Fruit fly (Drosophila melanogaster): ENCODE data around the gene ppk28.

Gene ppk28

DNA sequence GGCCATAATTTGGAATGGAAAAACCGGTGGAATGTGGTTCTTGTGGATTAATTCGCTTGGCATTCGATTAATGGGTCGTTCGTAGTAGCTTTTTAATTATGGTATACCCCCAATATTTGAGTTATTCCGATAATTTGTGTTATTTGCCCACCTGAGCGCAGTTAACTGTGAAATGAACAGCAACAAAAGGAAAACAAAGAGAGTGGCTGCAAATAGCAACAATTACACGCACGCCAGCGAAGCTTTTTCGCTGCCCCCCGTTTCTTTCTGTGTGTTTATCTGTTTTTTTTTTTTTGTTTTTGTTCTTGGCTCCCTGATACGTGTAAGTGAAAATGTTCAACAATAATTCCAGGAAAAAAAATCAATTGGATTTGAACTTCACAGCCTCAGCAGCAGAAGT, 6.0 kb upstream of the ppk28 start (continued):
- no peak for TF ChIP-seq CG42726 (GFP tag; IDR thresholded peaks at IDR 0.05; ENCODE audit: partially characterized antibody)
- TF ChIP-seq NC2α (GFP tag; optimal IDR thresholded peaks at IDR 0.05), result no peak
- no peak for TF ChIP-seq Sry-δ (GFP tag; optimal IDR thresholded peaks at IDR 0.05)
- no peak for TF ChIP-seq CG8281 (tag; optimal IDR thresholded peaks at IDR 0.05)
- TF ChIP-seq Xbp1 (GFP tag; optimal IDR thresholded peaks at IDR 0.05), result no peak
- TF ChIP-seq al (GFP tag; IDR thresholded peaks at IDR 0.05), result no peak
- no peak for TF ChIP-seq CG2116 (GFP tag; optimal IDR thresholded peaks at IDR 0.05)
- no peak for TF ChIP-seq CG1602 (GFP tag; optimal IDR thresholded peaks at IDR 0.05)

DNA sequence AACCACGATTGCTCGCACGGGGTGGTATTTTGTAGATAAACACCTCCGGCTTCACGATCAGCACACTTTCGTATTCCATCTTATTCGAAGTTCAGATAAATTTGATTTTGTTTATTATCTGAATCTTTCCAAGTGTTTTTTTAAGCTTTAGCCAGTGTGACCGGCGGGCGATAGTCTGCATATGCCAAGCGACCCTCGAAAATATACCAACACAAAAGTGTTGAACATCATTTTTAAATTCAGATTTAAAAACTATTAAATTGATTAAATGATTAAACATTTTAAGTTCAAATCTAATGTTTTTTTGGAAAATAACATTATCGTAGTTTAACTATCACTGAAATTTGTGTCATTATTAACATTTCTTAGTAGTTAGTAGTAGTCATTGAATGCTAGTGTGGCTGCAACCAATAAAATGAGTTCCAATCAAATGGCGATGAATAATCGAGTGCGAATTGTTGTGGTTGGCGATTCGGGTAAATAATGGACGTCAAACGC, 5.3 kb upstream of the ppk28 start, which contains the start of the genes CG9132 and CG4789:
TSS of gene CG9132 (minus strand) at position 181 of the 498 bp plus-strand sequence.
TSS of gene CG4789 (plus strand) at position 401 of the 498 bp plus-strand sequence.
- peak; percentile 24; the same call in 1 of the 2 replicates for TF ChIP-seq Scr (GFP tag; IDR thresholded peaks at IDR 0.05; ENCODE audit: partially characterized antibody)
- no peak for TF ChIP-seq hkb (optimal IDR thresholded peaks at IDR 0.05)
- TF ChIP-seq hkb (GFP tag; IDR thresholded peaks at IDR 0.05), result no peak
- TF ChIP-seq CG11696 (GFP tag; IDR thresholded peaks at IDR 0.05), result no peak
- TF ChIP-seq lab (GFP tag; optimal IDR thresholded peaks at IDR 0.05), result no peak
- TF ChIP-seq pzg (GFP tag; optimal IDR thresholded peaks at IDR 0.05), result peak; percentile 48
- peak; percentile 30 for TF ChIP-seq CG15514 (GFP tag; optimal IDR thresholded peaks at IDR 0.05)
- peak; percentile 43; the same call in 1 of the 2 replicates for TF ChIP-seq CG13287 (GFP tag; IDR thresholded peaks at IDR 0.05; ENCODE audit: partially characterized antibody)
- peak; percentile 8 for TF ChIP-seq Sry-δ (GFP tag; optimal IDR thresholded peaks at IDR 0.05)
- TF ChIP-seq CG2712 (tag; optimal IDR thresholded peaks at IDR 0.05), result peak; percentile 11
- no peak for TF ChIP-seq dysf (GFP tag; IDR thresholded peaks at IDR 0.05)
- TF ChIP-seq Dref (GFP tag; IDR thresholded peaks at IDR 0.05), result no peak
- peak; percentile 4 for TF ChIP-seq phol (tag; optimal IDR thresholded peaks at IDR 0.05)
- TF ChIP-seq Dip2 (GFP tag; IDR thresholded peaks at IDR 0.05), result no peak
- 0 out of 3 replicates have a peak, but pooled peaks have one; percentile 17 for TF ChIP-seq CG17361 (GFP tag; IDR thresholded peaks at IDR 0.05)
- peak; percentile 37; the same call in 1 of the 2 replicates for TF ChIP-seq E2f2 (GFP tag; IDR thresholded peaks at IDR 0.05)
- peak; percentile 26 for TF ChIP-seq CG14710 (tag; optimal IDR thresholded peaks at IDR 0.05)
- peak; percentile 38 for TF ChIP-seq sens (GFP tag)
- peak; percentile 16 for TF ChIP-seq YL-1 (GFP tag; optimal IDR thresholded peaks at IDR 0.05)
- no peak for TF ChIP-seq da (GFP tag; optimal IDR thresholded peaks at IDR 0.05)
- peak; percentile 74 for TF ChIP-seq gfzf (GFP tag; optimal IDR thresholded peaks at IDR 0.05)
- TF ChIP-seq gt (GFP tag; IDR thresholded peaks at IDR 0.05), result no peak
- no peak for TF ChIP-seq dm (GFP tag; optimal IDR thresholded peaks at IDR 0.05)
- no peak for TF ChIP-seq kni (GFP tag; optimal IDR thresholded peaks at IDR 0.05)
- peak; percentile 51 for TF ChIP-seq stwl (tag; optimal IDR thresholded peaks at IDR 0.05)
- 0 out of 3 replicates have a peak, but pooled peaks have one; percentile 31 for TF ChIP-seq knrl (GFP tag; IDR thresholded peaks at IDR 0.05; ENCODE audit: partially characterized antibody)
- peak; percentile 34 for TF ChIP-seq CG2116 (GFP tag; optimal IDR thresholded peaks at IDR 0.05)
- no peak for TF ChIP-seq peb (GFP tag; IDR thresholded peaks at IDR 0.05)
- TF ChIP-seq CG15269 (tag; optimal IDR thresholded peaks at IDR 0.05), result no peak
- no peak for TF ChIP-seq Ptx1 (GFP tag; IDR thresholded peaks at IDR 0.05)
- TF ChIP-seq MBD-R2 (GFP tag; IDR thresholded peaks at IDR 0.05), result peak; percentile 32; the same call in 1 of the 2 replicates
- TF ChIP-seq Dp (GFP tag; optimal IDR thresholded peaks at IDR 0.05), result peak; percentile 43
- no peak for TF ChIP-seq CG4707 (GFP tag; optimal IDR thresholded peaks at IDR 0.05)
- TF ChIP-seq ham (GFP tag; IDR thresholded peaks at IDR 0.05), result no peak
- peak; percentile 28 for TF ChIP-seq Sin3A (optimal IDR thresholded peaks at IDR 0.05)
- TF ChIP-seq CG9797 (GFP tag; optimal IDR thresholded peaks at IDR 0.05), result peak; percentile 71
- TF ChIP-seq CG16813 (GFP tag; IDR thresholded peaks at IDR 0.05; ENCODE audit: partially characterized antibody), result 0 out of 3 replicates have a peak, but pooled peaks have one; percentile 24
- TF ChIP-seq BEAF-32 (GFP tag; optimal IDR thresholded peaks at IDR 0.05), result peak; percentile 61
- no peak for TF ChIP-seq Ets65A (GFP tag)
- peak; percentile 2 for TF ChIP-seq CG10267 (tag; optimal IDR thresholded peaks at IDR 0.05)
- TF ChIP-seq Spps (tag; optimal IDR thresholded peaks at IDR 0.05), result no peak
- TF ChIP-seq pita (GFP tag; optimal IDR thresholded peaks at IDR 0.05), result no peak
- TF ChIP-seq CG12659 (GFP tag; optimal IDR thresholded peaks at IDR 0.05), result peak; percentile 22

Measured in whole organism, embryonic.